Fruit fly (Drosophila melanogaster) whole organism, adult: ENCODE measurements around the gene para.

Experiments
- CG14711 ChIP-seq: fragments of 200-800 bp; sonication (Bioruptor generic); optimal IDR thresholded peaks from 2 replicates; lab custom pipeline; 2018; ENCODE audit warnings: missing biosample characterization, mild to moderate bottlenecking, missing genetic modification characterization, moderate library complexity
- pad ChIP-seq: fragments of 200-800 bp; sonication (Bioruptor generic); optimal IDR thresholded peaks from 3 replicates; lab custom pipeline; 2017; ENCODE audit warnings: missing biosample characterization, missing genetic modification characterization, mild to moderate bottlenecking, moderate library complexity, missing genetic modification reagents

- TF ChIP-seq pad (GFP tag; lab: Kevin White, UChicago) = no peak
- no peak for TF ChIP-seq CG14711 (tag; lab: Kevin White, UChicago)
Measured at dm6 chrX:16562259-16562658, 29.4 kb upstream of the para start.
